Fruit fly (Drosophila melanogaster): ENCODE results near the gene AnxB11.

Gene AnxB11

DNA sequence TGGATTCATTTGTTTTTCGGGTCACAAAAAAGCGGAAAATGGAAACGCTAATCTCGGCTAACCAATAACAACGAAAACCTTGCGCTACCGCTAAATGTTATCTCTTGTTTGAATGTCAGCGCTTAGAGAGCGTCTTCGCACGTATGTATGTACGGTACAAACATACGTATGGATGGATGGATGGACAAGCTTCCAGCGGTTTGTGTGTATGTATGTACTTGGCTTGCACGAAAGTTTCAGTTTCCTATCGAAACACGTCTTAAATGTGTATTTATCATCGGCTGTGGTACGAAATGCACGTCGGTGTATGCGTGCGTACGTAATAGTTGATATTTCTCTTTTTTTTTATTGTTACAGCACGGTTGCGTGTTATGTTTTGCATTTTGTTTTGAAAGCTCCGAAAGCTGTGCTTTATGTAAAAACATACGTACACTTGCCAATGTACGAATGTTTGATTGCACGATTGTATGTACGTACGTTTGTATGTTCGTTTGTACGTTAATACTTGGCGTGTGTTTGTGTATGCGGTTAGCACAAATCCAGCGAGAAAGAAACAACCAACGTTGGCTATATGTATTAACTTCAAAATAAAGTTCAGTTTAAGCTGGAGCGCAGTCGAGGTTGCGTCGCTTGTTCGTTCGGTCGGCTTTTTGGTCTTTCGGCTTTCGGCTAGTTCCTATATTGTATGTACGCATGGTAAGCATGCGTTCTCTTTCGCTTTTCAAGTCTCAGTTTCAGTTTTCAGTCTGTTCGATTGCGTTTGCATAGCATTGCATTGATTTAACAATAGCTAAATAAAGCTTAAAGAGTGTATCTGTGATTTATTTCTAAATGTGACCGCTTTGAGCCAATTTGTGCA lies 49.3 kb downstream of the AnxB11 start, which contains the start of gene Fur2:
Gene Fur2, plus strand, starts transcription at position 595 of the 859 bp plus-strand sequence.
- TF ChIP-seq CG17801 (GFP tag; optimal IDR thresholded peaks at IDR 0.05; ENCODE audit: partially characterized antibody) = peak; percentile 64

DNA sequence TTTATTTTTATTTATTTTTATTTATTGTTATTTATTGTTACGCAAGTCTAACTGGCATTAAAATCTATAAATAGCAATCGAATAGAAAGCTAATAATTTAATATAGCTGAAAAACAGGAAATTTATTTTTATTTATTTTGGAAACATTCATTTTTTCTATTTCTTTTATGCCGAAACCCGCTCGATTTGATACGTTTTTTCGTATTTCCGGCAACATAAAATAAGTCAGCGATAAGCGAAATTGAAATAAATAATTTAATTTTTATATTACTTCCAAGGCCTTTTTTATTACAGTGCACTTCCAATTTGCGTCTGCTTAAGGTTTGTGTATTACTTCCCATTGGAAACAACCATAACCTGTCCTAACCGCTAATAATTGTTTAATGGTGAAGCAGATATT lies 50.1 kb downstream of the AnxB11 start:
- TF ChIP-seq CG17801 (GFP tag; optimal IDR thresholded peaks at IDR 0.05; ENCODE audit: partially characterized antibody) = no peak

dm6 chrX:16368585-16368984 lies 53.5 kb downstream of the AnxB11 start:
- TF ChIP-seq CG17801 (GFP tag; optimal IDR thresholded peaks at IDR 0.05; ENCODE audit: partially characterized antibody) = no peak

Data from ovary, adult (tissue).